Fruit fly (Drosophila melanogaster): Measurements from ENCODE around the gene Nopp140.

Nopp140 gene

DNA sequence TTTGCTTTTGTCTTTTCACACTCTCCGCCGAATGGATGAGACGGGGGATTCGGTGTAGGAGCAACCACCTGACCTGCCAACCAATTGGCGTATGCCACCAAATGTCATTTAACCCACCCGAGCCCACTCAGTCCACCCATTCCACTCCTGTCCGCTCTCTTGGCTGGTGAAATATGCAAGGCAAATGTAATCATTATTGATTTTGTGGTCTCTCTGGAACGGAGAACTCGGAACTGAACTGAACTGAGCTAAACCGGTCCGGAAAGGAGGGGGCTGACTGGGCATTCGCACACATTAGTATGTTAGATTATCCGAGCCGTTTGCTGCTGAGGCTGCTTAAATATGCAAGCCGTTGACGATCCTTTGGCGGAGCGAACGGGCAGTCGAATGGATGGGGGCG lies 51.5 kb downstream of the Nopp140 start:
- no peak for TF ChIP-seq noc (tag; optimal IDR thresholded peaks at IDR 0.05)
